Fruit fly (Drosophila melanogaster) whole organism, embryonic: ENCODE results near the gene Sp7.

Experiments used
- CG7745 ChIP-seq: fragments of 200-800 bp; sonication (Bioruptor generic); optimal IDR thresholded peaks from 2 replicates; lab custom pipeline; 2018; ENCODE audit warnings: missing biosample characterization, mild to moderate bottlenecking, missing genetic modification characterization, moderate library complexity
- Deaf1 ChIP-seq: fragments of 200-800 bp; optimal IDR thresholded peaks from 3 replicates; lab custom pipeline; 2019; ENCODE audit warnings: missing biosample characterization, mild to moderate bottlenecking, missing genetic modification characterization, moderate library complexity
- Trl ChIP-seq, 3 experiments: fragments of >200 bp in 2 of 3; fragments of 200-800 bp in 1 of 3; sonication (Bioruptor generic) in 1 of 3; optimal IDR thresholded peaks; 2 replicates in 1 of 3; 3 replicates in 2 of 3; lab custom pipeline; 2016 to 2017; ENCODE audit warnings: missing biosample characterization in 1 of 3, missing genetic modification characterization in 1 of 3
- crp ChIP-seq, 2 experiments: fragments of 200-800 bp; sonication (Bioruptor generic); optimal IDR thresholded peaks; 2 replicates in 1 of 2; 3 replicates in 1 of 2; lab custom pipeline; 2017; ENCODE audit warnings: missing biosample characterization in 2 of 2, missing genetic modification characterization in 2 of 2, mild to moderate bottlenecking in 1 of 2, moderate library complexity in 1 of 2
- lilli ChIP-seq: fragments of 200-800 bp; sonication (Bioruptor generic); optimal IDR thresholded peaks from 3 replicates; lab custom pipeline; 2016; ENCODE audit warnings: missing biosample characterization, missing genetic modification characterization
- psq ChIP-seq: fragments of 200-800 bp; sonication (Bioruptor generic); optimal IDR thresholded peaks from 2 replicates; lab custom pipeline; 2017; ENCODE audit warnings: missing biosample characterization, missing genetic modification characterization

Gene Sp7

DNA sequence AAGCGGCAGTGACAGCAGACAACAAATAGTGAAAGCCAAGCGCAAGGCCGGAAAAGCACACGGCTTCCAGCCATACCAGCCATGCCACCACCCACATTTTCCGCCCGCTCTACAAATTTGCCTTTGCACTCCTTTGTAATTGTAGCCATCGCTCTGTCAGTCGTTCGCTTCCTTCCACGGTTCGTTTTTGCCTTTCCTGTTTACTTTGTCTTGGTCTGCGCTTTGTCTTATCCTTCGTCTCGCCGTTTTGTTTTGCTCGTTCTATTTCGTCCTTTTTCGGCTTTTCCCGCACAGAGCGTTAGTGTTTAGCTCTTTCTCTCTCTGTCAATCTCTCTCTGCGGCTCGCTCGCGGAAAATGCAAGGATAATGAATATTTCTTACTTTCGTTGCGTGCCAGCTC, 53.9 kb downstream of the Sp7 start:
- peak; percentile 73 for TF ChIP-seq psq (GFP tag; lab: Kevin White, UChicago)
- no peak for TF ChIP-seq lilli (GFP tag; lab: Kevin White, UChicago)
- TF ChIP-seq Trl (optimal IDR thresholded peaks at IDR 0.05; lab: Kevin White, UChicago): peak; percentile 33 to 48
- no peak for TF ChIP-seq Trl (GFP tag; optimal IDR thresholded peaks at IDR 0.05; lab: Kevin White, UChicago)
- no peak for TF ChIP-seq CG7745 (tag; lab: Kevin White, UChicago)
- TF ChIP-seq Deaf1: peak; percentile 48
- TF ChIP-seq crp (GFP tag; optimal IDR thresholded peaks at IDR 0.05; lab: Kevin White, UChicago): no peak
